Worm (Caenorhabditis elegans): ENCODE data around the gene chil-15.

DNA sequence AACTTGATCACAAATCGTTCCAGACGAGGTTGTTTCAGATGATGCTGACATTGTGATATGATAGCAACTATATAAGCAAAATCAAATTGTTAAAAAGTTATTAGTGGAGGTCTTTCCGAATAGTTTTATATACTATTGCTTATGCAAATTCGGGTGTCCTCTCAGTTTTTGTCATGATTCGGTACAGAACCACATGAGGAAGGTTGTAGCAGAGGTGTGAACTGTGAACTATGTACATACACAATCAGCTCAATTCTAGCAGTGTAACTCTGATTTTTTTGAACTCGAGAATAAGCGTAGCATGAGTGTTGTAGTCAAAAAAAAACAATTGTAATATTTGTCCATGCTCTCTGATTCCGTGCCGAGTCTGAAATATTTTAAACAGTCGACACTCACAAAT lies 40.3 kb downstream of the chil-15 start, which contains the start of gene Y51B9A.6:
- TF ChIP-seq nhr-28 (tag; optimal IDR thresholded peaks at IDR 0.05) (no peak), lin-39 (tag; optimal IDR thresholded peaks at IDR 0.05) (no peak), lsy-2 (tag; optimal IDR thresholded peaks at IDR 0.05) (no peak), tbx-2 (tag; optimal IDR thresholded peaks at IDR 0.05) (no peak), ces-1 (GFP tag; optimal IDR thresholded peaks at IDR 0.05) (no peak), nhr-12 (tag; optimal IDR thresholded peaks at IDR 0.05) (no peak), alr-1 (tag; optimal IDR thresholded peaks at IDR 0.05; ENCODE audit: borderline replicate concordance) (no peak), mep-1 (tag; optimal IDR thresholded peaks at IDR 0.05) (no peak), lir-3 (tag; optimal IDR thresholded peaks at IDR 0.05; ENCODE audit: poor library complexity) (no peak), lin-35 (GFP tag; optimal IDR thresholded peaks at IDR 0.05) (no peak), zag-1 (tag; optimal IDR thresholded peaks at IDR 0.05) (no peak), nhr-19 (GFP tag; conservative IDR thresholded peaks at IDR 0.05) (no peak)
